Fruit fly (Drosophila melanogaster): ENCODE data around the gene Dlip1.

Dlip1 gene

DNA sequence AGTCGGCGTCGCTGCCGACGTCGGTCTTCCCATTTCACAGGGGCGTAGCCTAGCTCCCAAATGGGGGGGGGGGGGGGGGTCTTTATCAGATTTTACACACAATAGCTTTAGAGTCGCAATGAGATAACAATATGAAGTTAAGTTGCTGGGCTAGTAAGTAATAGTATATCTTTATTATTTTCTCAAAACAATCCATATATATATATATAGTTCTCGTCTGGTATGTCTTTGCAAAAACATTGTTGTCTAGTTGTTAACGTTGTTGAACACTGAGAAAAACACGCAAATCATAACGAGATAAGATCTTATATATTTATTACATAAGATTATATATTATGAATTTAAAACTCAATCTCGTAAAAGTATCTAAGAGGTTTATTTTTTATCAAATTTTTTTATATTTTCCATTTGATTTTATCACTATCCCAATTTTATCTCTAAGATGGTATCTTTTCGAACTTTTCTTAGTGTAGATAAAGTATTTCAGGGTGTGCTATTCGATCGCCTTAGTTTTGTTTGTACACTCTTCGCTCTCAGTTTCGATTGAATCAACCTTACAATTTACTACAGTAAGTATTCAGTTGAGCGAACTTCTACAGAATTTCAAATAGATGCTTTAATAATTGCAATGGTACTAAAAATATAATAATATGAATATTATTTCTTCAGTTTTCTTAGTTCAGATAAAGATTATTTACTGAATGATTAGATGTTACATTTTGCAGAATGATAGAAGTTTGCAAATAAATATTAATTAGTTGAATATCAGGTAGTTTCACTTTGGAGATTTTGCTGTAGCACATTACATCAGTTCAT is 43.7 kb downstream of the Dlip1 start (continued):
- peak; percentile 27 for TF ChIP-seq CG16779 (tag; optimal IDR thresholded peaks at IDR 0.05)
- peak; percentile 38 for TF ChIP-seq pdm3 (GFP tag; optimal IDR thresholded peaks at IDR 0.05)
- TF ChIP-seq CG32006 (GFP tag; optimal IDR thresholded peaks at IDR 0.05), result peak; percentile 67
- TF ChIP-seq CG6792 (GFP tag; optimal IDR thresholded peaks at IDR 0.05), result peak; percentile 13
- TF ChIP-seq CG34406 (GFP tag; optimal IDR thresholded peaks at IDR 0.05), result peak; percentile 37
- TF ChIP-seq CG11762 (GFP tag; optimal IDR thresholded peaks at IDR 0.05; ENCODE audit: insufficient read depth), result peak; percentile 24
- peak; percentile 47 for TF ChIP-seq achi (GFP tag; optimal IDR thresholded peaks at IDR 0.05)
- no peak for TF ChIP-seq Lpt (GFP tag; optimal IDR thresholded peaks at IDR 0.05)
- peak; percentile 54 for TF ChIP-seq CG4318 (GFP tag; optimal IDR thresholded peaks at IDR 0.05)
- TF ChIP-seq spab (GFP tag; optimal IDR thresholded peaks at IDR 0.05), result peak; percentile 20
- no peak for TF ChIP-seq Smox (GFP tag; optimal IDR thresholded peaks at IDR 0.05)
- TF ChIP-seq vri (GFP tag; optimal IDR thresholded peaks at IDR 0.05), result peak; percentile 1
- TF ChIP-seq CG6163 (GFP tag; IDR thresholded peaks at IDR 0.05), result peak; percentile 76
- TF ChIP-seq fkh (GFP tag; optimal IDR thresholded peaks at IDR 0.05), result peak; percentile 39
- TF ChIP-seq fd59A (GFP tag; optimal IDR thresholded peaks at IDR 0.05), result peak; percentile 26
- TF ChIP-seq eg (GFP tag; IDR thresholded peaks at IDR 0.05), result peak; percentile 83
- peak; percentile 48 for TF ChIP-seq CG3032 (tag; optimal IDR thresholded peaks at IDR 0.05)
- peak; percentile 5 for TF ChIP-seq Sox102F (GFP tag; optimal IDR thresholded peaks at IDR 0.05)
- peak; percentile 44 for TF ChIP-seq CG10669 (GFP tag; optimal IDR thresholded peaks at IDR 0.05)
- no peak for TF ChIP-seq CG7368 (GFP tag; optimal IDR thresholded peaks at IDR 0.05)
- peak; percentile 20 to 48 for TF ChIP-seq salr (GFP tag; optimal IDR thresholded peaks at IDR 0.05)
- TF ChIP-seq CG6808 (GFP tag; optimal IDR thresholded peaks at IDR 0.05), result peak; percentile 18
- peak; percentile 2 for TF ChIP-seq OdsH (GFP tag; optimal IDR thresholded peaks at IDR 0.05)
- TF ChIP-seq Met (GFP tag; optimal IDR thresholded peaks at IDR 0.05), result no peak
